Worm (Caenorhabditis elegans) whole organism, L4 larva: ENCODE results near the gene grl-17.
A peak's percentile ranks its signal among the peaks of the same experiment; 100 is the strongest.

Experiments
- Y105C5A.15 ChIP-seq: fragments of 200-800 bp; sonication (Bioruptor generic); IDR thresholded peaks from 2 replicates; pipeline ENCODE4 v1.3.6; 2022; ENCODE audit warnings: missing genetic modification characterization, missing compliant biosample characterization
- Y5F2A.4 ChIP-seq: fragments of 200-800 bp; sonication (Bioruptor generic); optimal IDR thresholded peaks from 2 replicates; lab custom pipeline; 2018; ENCODE audit warnings: mild to moderate bottlenecking, missing genetic modification characterization, missing compliant biosample characterization
- attf-4 ChIP-seq: sonication (generic microtip); optimal IDR thresholded peaks from 3 replicates; lab custom pipeline; 2017; ENCODE audit warnings: missing biosample characterization, missing genetic modification characterization
- ceh-20 ChIP-seq: fragments of 200-800 bp; sonication (Bioruptor generic); IDR thresholded peaks from 2 replicates; pipeline ENCODE4 v1.3.6; 2022; ENCODE audit warnings: missing genetic modification reagents, missing genetic modification characterization, missing compliant biosample characterization
- ceh-28 ChIP-seq: fragments of 150-350 bp; optimal IDR thresholded peaks from 2 replicates; lab custom pipeline; 2014; ENCODE audit warnings: missing biosample characterization, missing genetic modification reagents, missing genetic modification characterization
- ceh-32 ChIP-seq: sonication (generic microtip); optimal IDR thresholded peaks from 2 replicates; lab custom pipeline; 2016; ENCODE audit warnings: mild to moderate bottlenecking, missing genetic modification characterization, missing compliant biosample characterization; ENCODE audit not compliant: poor library complexity
- ceh-62 ChIP-seq: sonication (generic microtip); optimal IDR thresholded peaks from 2 replicates; lab custom pipeline; 2017; ENCODE audit warnings: missing biosample characterization, missing genetic modification characterization
- ceh-82 ChIP-seq: sonication (generic microtip); optimal IDR thresholded peaks from 2 replicates; lab custom pipeline; 2017; ENCODE audit warnings: missing biosample characterization, missing genetic modification characterization
- ces-1 ChIP-seq: fragments of 150-350 bp; sonication (generic microtip); optimal IDR thresholded peaks from 4 replicates; lab custom pipeline; 2014; ENCODE audit warnings: missing biosample characterization, missing genetic modification reagents, missing genetic modification characterization
- daf-19 ChIP-seq: fragments of 200-800 bp; sonication (Bioruptor generic); conservative IDR thresholded peaks from 2 replicates; pipeline ENCODE4 v1.3.6; 2022; ENCODE audit warnings: missing genetic modification characterization, missing compliant biosample characterization
- daf-8 ChIP-seq: fragments of 200-800 bp; sonication (Bioruptor generic); IDR thresholded peaks from 2 replicates; pipeline ENCODE4 v1.3.6; 2022; ENCODE audit warnings: missing genetic modification characterization, missing compliant biosample characterization
- dmd-8 ChIP-seq: fragments of 200-800 bp; sonication (Bioruptor generic); IDR thresholded peaks from 2 replicates; pipeline ENCODE4 v1.3.6; 2022; ENCODE audit warnings: missing genetic modification characterization, missing compliant biosample characterization
- dmd-9 ChIP-seq: fragments of 200-800 bp; sonication (Bioruptor generic); IDR thresholded peaks from 2 replicates; pipeline ENCODE4 v1.3.6; 2022; ENCODE audit warnings: missing genetic modification reagents, missing genetic modification characterization, missing compliant biosample characterization
- duxl-1 ChIP-seq: sonication (generic microtip); optimal IDR thresholded peaks from 2 replicates; lab custom pipeline; 2016; ENCODE audit warnings: mild to moderate bottlenecking, missing genetic modification characterization, moderate library complexity, missing compliant biosample characterization; ENCODE audit not compliant: poor library complexity
- egl-27 ChIP-seq: sonication (generic microtip); optimal IDR thresholded peaks from 3 replicates; lab custom pipeline; 2017; ENCODE audit warnings: missing biosample characterization, missing genetic modification reagents, missing genetic modification characterization
- egl-43 ChIP-seq: fragments of 200-800 bp; sonication (Bioruptor generic); IDR thresholded peaks from 2 replicates; pipeline ENCODE4 v1.3.6; 2022; ENCODE audit warnings: missing genetic modification reagents, missing genetic modification characterization, missing compliant biosample characterization
- fkh-10 ChIP-seq: fragments of 150-350 bp; optimal IDR thresholded peaks from 2 replicates; lab custom pipeline; 2014; ENCODE audit warnings: missing biosample characterization, missing genetic modification reagents, missing genetic modification characterization
- gei-8 ChIP-seq: fragments of 200-800 bp; sonication (Bioruptor generic); optimal IDR thresholded peaks from 2 replicates; lab custom pipeline; 2018; ENCODE audit warnings: mild to moderate bottlenecking, missing genetic modification characterization, missing compliant biosample characterization
- hif-1 ChIP-seq, 2 experiments: sonication (generic microtip); optimal IDR thresholded peaks; 2 replicates each; lab custom pipeline; 2016 to 2017; ENCODE audit warnings: missing compliant biosample characterization in 2 of 2, missing genetic modification characterization in 2 of 2, missing genetic modification reagents in 2 of 2, missing genotype in 2 of 2, mild to moderate bottlenecking in 1 of 2
- jun-1 ChIP-seq: fragments of 150-350 bp; optimal IDR thresholded peaks from 2 replicates; lab custom pipeline; 2014; ENCODE audit warnings: missing biosample characterization, missing genetic modification reagents, missing genetic modification characterization
- lim-7 ChIP-seq: fragments of 200-800 bp; sonication (Bioruptor generic); IDR thresholded peaks from 2 replicates; pipeline ENCODE4 v1.3.6; 2022; ENCODE audit warnings: missing genetic modification characterization, missing compliant biosample characterization
- lin-29 ChIP-seq: fragments of 200-800 bp; sonication (Bioruptor generic); IDR thresholded peaks from 2 replicates; pipeline ENCODE4 v1.3.6; 2022; ENCODE audit warnings: missing genetic modification reagents, missing genetic modification characterization, missing compliant biosample characterization
- lin-39 ChIP-seq: fragments of 150-350 bp; optimal IDR thresholded peaks from 2 replicates; lab custom pipeline; 2014; ENCODE audit warnings: missing biosample characterization, missing genetic modification reagents, missing genetic modification characterization
- lsy-2 ChIP-seq, 2 experiments: fragments of 150-350 bp in 1 of 2; sonication (generic microtip) in 1 of 2; optimal IDR thresholded peaks; 2 replicates each; lab custom pipeline; 2014 to 2017; ENCODE audit warnings: missing biosample characterization in 2 of 2, missing genetic modification characterization in 2 of 2
- madf-9 ChIP-seq: fragments of 200-800 bp; sonication (Bioruptor generic); conservative IDR thresholded peaks from 2 replicates; pipeline ENCODE4 v1.3.6; 2022; ENCODE audit warnings: missing genetic modification reagents, missing genetic modification characterization, missing compliant biosample characterization
- mdl-1 ChIP-seq, 2 experiments: fragments of 150-350 bp in 1 of 2; sonication (generic microtip) in 1 of 2; optimal IDR thresholded peaks; 2 replicates each; lab custom pipeline; 2014 to 2017; ENCODE audit warnings: missing biosample characterization in 2 of 2, missing genetic modification characterization in 2 of 2
- mdt-29 ChIP-seq: fragments of 200-800 bp; sonication (Bioruptor generic); IDR thresholded peaks from 2 replicates; pipeline ENCODE4 v1.3.6; 2022; ENCODE audit warnings: missing genetic modification reagents, missing genetic modification characterization, missing compliant biosample characterization
- mes-2 ChIP-seq: sonication (generic microtip); optimal IDR thresholded peaks from 2 replicates; lab custom pipeline; 2016; ENCODE audit warnings: missing genotype, mild to moderate bottlenecking, missing genetic modification characterization, missing compliant biosample characterization; ENCODE audit not compliant: poor library complexity, severe bottlenecking
- mxl-2 ChIP-seq: fragments of 200-800 bp; sonication (Bioruptor generic); conservative IDR thresholded peaks from 2 replicates; pipeline ENCODE4 v1.3.6; 2022; ENCODE audit warnings: missing genetic modification reagents, missing genetic modification characterization, missing compliant biosample characterization
- nhr-237 ChIP-seq: sonication (generic microtip); optimal IDR thresholded peaks from 2 replicates; lab custom pipeline; 2017; ENCODE audit warnings: missing biosample characterization, missing genetic modification characterization
- nhr-42 ChIP-seq: fragments of 200-800 bp; sonication (Bioruptor generic); IDR thresholded peaks from 2 replicates; pipeline ENCODE4 v1.3.6; 2022; ENCODE audit warnings: missing genetic modification characterization, missing compliant biosample characterization
- nhr-6 ChIP-seq: fragments of 150-350 bp; optimal IDR thresholded peaks from 2 replicates; lab custom pipeline; 2014; ENCODE audit warnings: missing biosample characterization, missing genetic modification characterization
- pha-4 ChIP-seq, 2 experiments: fragments of 150-350 bp in 1 of 2; fragments of 200-800 bp in 1 of 2; sonication (Bioruptor generic) in 1 of 2; IDR thresholded peaks in 1 of 2; optimal IDR thresholded peaks in 1 of 2; 2 replicates each; pipeline versions ENCODE4 v1.3.6 to Lab custom; 2014 to 2022; ENCODE audit warnings: missing genetic modification characterization in 2 of 2, missing genetic modification reagents in 2 of 2, missing biosample characterization in 1 of 2, missing compliant biosample characterization in 1 of 2
- php-3 ChIP-seq: fragments of 200-800 bp; sonication (Bioruptor generic); IDR thresholded peaks from 2 replicates; pipeline ENCODE4 v1.3.6; 2022; ENCODE audit warnings: missing genetic modification reagents, missing genetic modification characterization, missing compliant biosample characterization
- saeg-2 ChIP-seq: fragments of 200-800 bp; sonication (Bioruptor generic); IDR thresholded peaks from 2 replicates; pipeline ENCODE4 v1.3.6; 2022; ENCODE audit warnings: missing genetic modification reagents, missing genetic modification characterization, missing compliant biosample characterization
- sdz-12 ChIP-seq: fragments of 200-800 bp; sonication (Bioruptor generic); optimal IDR thresholded peaks from 2 replicates; lab custom pipeline; 2018; ENCODE audit warnings: mild to moderate bottlenecking, missing genetic modification characterization, missing compliant biosample characterization
- snpc-1.2 ChIP-seq: fragments of 200-800 bp; sonication (Bioruptor generic); IDR thresholded peaks from 2 replicates; pipeline ENCODE4 v1.3.6; 2022; ENCODE audit warnings: missing genetic modification reagents, missing genetic modification characterization, missing compliant biosample characterization
- snpc-4 ChIP-seq: fragments of 150-350 bp; optimal IDR thresholded peaks from 2 replicates; lab custom pipeline; 2014; ENCODE audit warnings: missing biosample characterization, missing genetic modification characterization
- tra-1 ChIP-seq: fragments of 200-800 bp; sonication (Bioruptor generic); IDR thresholded peaks from 2 replicates; pipeline ENCODE4 v1.3.6; 2022; ENCODE audit warnings: missing genetic modification reagents, missing genetic modification characterization, missing compliant biosample characterization
- unc-130 ChIP-seq: sonication (generic microtip); optimal IDR thresholded peaks from 2 replicates; lab custom pipeline; 2016; ENCODE audit warnings: missing genetic modification reagents, missing genetic modification characterization, missing compliant biosample characterization
- unc-39 ChIP-seq: sonication (generic microtip); optimal IDR thresholded peaks from 2 replicates; lab custom pipeline; 2017; ENCODE audit warnings: missing biosample characterization, missing genetic modification characterization
- unc-62 ChIP-seq, 3 experiments: fragments of 150-350 bp in 1 of 3; sonication (generic microtip); optimal IDR thresholded peaks in 2 of 3; peaks in 1 of 3; 1 replicate in 1 of 3; 2 replicates in 2 of 3; lab custom pipeline; 2014 to 2017; ENCODE audit warnings: missing biosample characterization in 3 of 3, missing genetic modification characterization in 3 of 3, missing genetic modification reagents in 3 of 3, missing genotype in 1 of 3
- zip-11 ChIP-seq: fragments of 200-800 bp; sonication (Bioruptor generic); IDR thresholded peaks from 2 replicates; pipeline ENCODE4 v1.3.6; 2022; ENCODE audit warnings: missing genetic modification characterization, missing compliant biosample characterization
- zip-2 ChIP-seq: fragments of 150-350 bp; optimal IDR thresholded peaks from 2 replicates; lab custom pipeline; 2014; ENCODE audit warnings: missing biosample characterization, missing genetic modification characterization
- ztf-7 ChIP-seq: fragments of 150-350 bp; optimal IDR thresholded peaks from 2 replicates; lab custom pipeline; 2014; ENCODE audit warnings: missing biosample characterization, missing genetic modification characterization

grl-17 gene

DNA sequence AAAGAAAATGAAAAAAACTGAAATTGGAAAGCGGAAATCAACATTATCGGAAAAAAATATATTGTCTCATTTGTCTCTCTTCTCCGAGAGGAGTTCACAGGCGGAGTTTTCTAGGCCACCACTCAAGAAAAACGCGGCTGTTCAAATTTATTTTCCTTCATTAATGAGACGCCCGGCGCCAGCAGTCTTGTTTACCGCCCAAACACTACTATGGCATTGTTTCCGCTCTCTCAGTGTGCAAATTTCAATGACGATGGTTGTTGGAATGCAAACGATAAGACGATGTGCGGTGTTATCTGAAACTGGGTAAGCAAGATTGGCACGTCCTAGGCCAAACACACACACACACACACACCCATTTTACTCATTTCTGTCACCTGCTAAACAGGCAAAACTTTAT lies 7.0 kb downstream of the grl-17 start, which contains the start of gene cav-2 (continued):
- no peak for TF ChIP-seq Y5F2A.4
- no peak for TF ChIP-seq Y105C5A.15
- TF ChIP-seq ztf-7 (tag; lab: Kevin White, UChicago): peak; percentile 56
- no peak for TF ChIP-seq ces-1 (GFP tag; lab: Kevin White, UChicago)
- no peak for TF ChIP-seq ceh-32 (tag; lab: Kevin White, UChicago)
- TF ChIP-seq fkh-10 (GFP tag; lab: Kevin White, UChicago): no peak
- no peak for TF ChIP-seq unc-39
- peak; percentile 99 for TF ChIP-seq mes-2 (tag; lab: Kevin White, UChicago)
- peak; percentile 70 for TF ChIP-seq gei-8 (GFP tag; lab: Kevin White, UChicago)
- TF ChIP-seq mdl-1 (tag; optimal IDR thresholded peaks at IDR 0.05; lab: Kevin White, UChicago): peak in 1 of 2 experiments; percentile 54
- TF ChIP-seq ceh-82 (tag; lab: Kevin White, UChicago): no peak
- peak; percentile 81 for TF ChIP-seq tra-1 (GFP tag; lab: Robert Waterston, UW)
- no peak for TF ChIP-seq lim-7 (GFP tag; lab: Robert Waterston, UW)
- 0 out of 2 replicates have a peak, but pooled peaks have one; percentile 36 for TF ChIP-seq saeg-2 (GFP tag; lab: Robert Waterston, UW)
- TF ChIP-seq duxl-1 (tag; lab: Kevin White, UChicago): peak; percentile 44
- no peak for TF ChIP-seq zip-11
- TF ChIP-seq sdz-12 (GFP tag; lab: Kevin White, UChicago): no peak
- no peak for TF ChIP-seq mxl-2 (GFP tag; lab: Robert Waterston, UW)
- no peak for TF ChIP-seq jun-1 (tag; lab: Kevin White, UChicago)

ce11 chrV:13556297-13556696 lies 7.4 kb downstream of the grl-17 start, which contains the start of gene C56A3.6:
Gene C56A3.6 (minus strand): TSS chrV:13556397.
- TF ChIP-seq pha-4 (GFP tag; IDR thresholded peaks at IDR 0.05; lab: Robert Waterston, UW) (no peak), pha-4 (tag; optimal IDR thresholded peaks at IDR 0.05; lab: Kevin White, UChicago) (no peak), ceh-62 (tag; lab: Kevin White, UChicago) (no peak), snpc-4 (tag; lab: Kevin White, UChicago) (no peak), ceh-28 (tag; lab: Kevin White, UChicago) (no peak), egl-43 (GFP tag; lab: Robert Waterston, UW) (no peak), ceh-32 (tag; lab: Kevin White, UChicago) (no peak), mdl-1 (tag; optimal IDR thresholded peaks at IDR 0.05; lab: Kevin White, UChicago) (no peak)

DNA sequence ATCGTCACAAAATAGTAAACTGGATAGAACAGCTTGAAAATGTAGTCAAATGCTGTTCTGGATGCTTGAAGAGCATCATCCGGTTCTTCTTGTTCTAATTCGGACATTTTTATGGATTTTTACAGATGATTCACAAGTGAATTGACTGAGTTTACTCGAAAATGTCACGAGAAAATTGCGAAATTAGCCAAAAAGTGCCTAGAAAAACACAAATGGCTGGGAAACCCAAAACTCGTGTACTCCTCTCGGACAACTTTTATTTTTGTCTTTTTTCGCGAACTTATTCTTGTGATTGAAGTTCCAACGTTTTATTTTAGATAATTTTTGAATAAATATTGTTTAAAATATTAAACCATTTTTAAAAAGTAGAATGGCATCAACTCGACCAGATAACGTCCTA lies 12.1 kb downstream of the grl-17 start, which contains the start of the genes C56A3.4 and C56A3.5:
C56A3.4 (minus strand) TSS at position 154 of the 400 bp plus-strand sequence.
C56A3.5 (plus strand) TSS at position 367 of the 400 bp plus-strand sequence.
- TF ChIP-seq lin-39: no peak
- no peak for TF ChIP-seq daf-8 (GFP tag; lab: Robert Waterston, UW)
- TF ChIP-seq mdt-29: no peak
- TF ChIP-seq nhr-42: no peak; the same call in 1 of the 2 replicates
- TF ChIP-seq jun-1 (tag; lab: Kevin White, UChicago): no peak
- no peak for TF ChIP-seq egl-27 (tag; lab: Kevin White, UChicago)
- TF ChIP-seq unc-39: no peak
- TF ChIP-seq attf-4: no peak
- no peak for TF ChIP-seq sdz-12 (GFP tag; lab: Kevin White, UChicago)
- TF ChIP-seq dmd-9 (GFP tag; lab: Robert Waterston, UW): no peak
- TF ChIP-seq lin-29: no peak
- no peak for TF ChIP-seq snpc-1.2 (GFP tag; lab: Robert Waterston, UW)
- no peak for TF ChIP-seq unc-62 (GFP tag; optimal IDR thresholded peaks at IDR 0.05 in 1 of 2; lab: Kevin White, UChicago)
- TF ChIP-seq unc-62 (tag; optimal IDR thresholded peaks at IDR 0.05; lab: Kevin White, UChicago): no peak
- no peak for TF ChIP-seq ceh-62 (tag; lab: Kevin White, UChicago)
- no peak for TF ChIP-seq dmd-8 (GFP tag; lab: Robert Waterston, UW)
- TF ChIP-seq daf-19 (GFP tag; lab: Robert Waterston, UW): no peak
- no peak for TF ChIP-seq ztf-7 (tag; lab: Kevin White, UChicago)
- TF ChIP-seq php-3 (GFP tag; lab: Robert Waterston, UW): no peak
- peak in 1 of 2 experiments; percentile 78 for TF ChIP-seq lsy-2 (tag; optimal IDR thresholded peaks at IDR 0.05; lab: Kevin White, UChicago)
- TF ChIP-seq hif-1 (tag; optimal IDR thresholded peaks at IDR 0.05; lab: Kevin White, UChicago): peak in 1 of 2 experiments; percentile 78
- no peak for TF ChIP-seq ceh-28 (tag; lab: Kevin White, UChicago)
- TF ChIP-seq lim-7 (GFP tag; lab: Robert Waterston, UW): no peak
- no peak for TF ChIP-seq nhr-237 (tag; lab: Kevin White, UChicago)
- no peak for TF ChIP-seq ceh-20 (GFP tag; lab: Robert Waterston, UW)
- no peak for TF ChIP-seq egl-43 (GFP tag; lab: Robert Waterston, UW)
- no peak for TF ChIP-seq madf-9 (GFP tag; lab: Robert Waterston, UW)
- peak; percentile 78 for TF ChIP-seq nhr-6 (tag; lab: Kevin White, UChicago)
- TF ChIP-seq zip-2 (tag; lab: Kevin White, UChicago): no peak
- TF ChIP-seq unc-130 (GFP tag; lab: Kevin White, UChicago): peak; percentile 25
